Fruit fly (Drosophila melanogaster) whole organism, embryonic: Measurements from ENCODE around the gene CG7514.
A peak's percentile ranks its signal among the peaks of the same experiment; 100 is the strongest.

Source experiments
- Antp ChIP-seq: fragments of 200-800 bp; sonication (Bioruptor generic); optimal IDR thresholded peaks from 3 replicates; lab custom pipeline; 2016; ENCODE audit warnings: missing biosample characterization, missing genetic modification characterization
- Bgb ChIP-seq: fragments of 200-800 bp; sonication (Bioruptor generic); IDR thresholded peaks from 2 replicates; pipeline ENCODE4 v1.3.6; 2022; ENCODE audit warnings: missing biosample characterization, missing genetic modification characterization; ENCODE audit not compliant: partially characterized antibody
- CG13424 ChIP-seq: fragments of 200-800 bp; sonication (Bioruptor generic); optimal IDR thresholded peaks from 2 replicates; lab custom pipeline; 2019; ENCODE audit warnings: missing biosample characterization, mild to moderate bottlenecking, missing genetic modification characterization, moderate library complexity
- CG1603 ChIP-seq: fragments of 200-800 bp; sonication (Bioruptor generic); optimal IDR thresholded peaks from 2 replicates; lab custom pipeline; 2019; ENCODE audit warnings: missing biosample characterization, mild to moderate bottlenecking, missing genetic modification characterization, moderate library complexity
- CG17802 ChIP-seq: fragments of 200-800 bp; sonication (Bioruptor generic); optimal IDR thresholded peaks from 2 replicates; lab custom pipeline; 2018; ENCODE audit warnings: missing biosample characterization, mild to moderate bottlenecking, missing genetic modification characterization, moderate library complexity
- CG2202 ChIP-seq: fragments of 200-800 bp; sonication (Bioruptor generic); optimal IDR thresholded peaks from 2 replicates; lab custom pipeline; 2018; ENCODE audit warnings: missing biosample characterization, mild to moderate bottlenecking, missing genetic modification characterization
- CG3281 ChIP-seq: fragments of 200-800 bp; sonication (Bioruptor generic); optimal IDR thresholded peaks from 3 replicates; lab custom pipeline; 2017; ENCODE audit warnings: missing biosample characterization, mild to moderate bottlenecking, missing genetic modification characterization
- CG4820 ChIP-seq: fragments of 200-800 bp; sonication (Bioruptor generic); optimal IDR thresholded peaks from 3 replicates; lab custom pipeline; 2016; ENCODE audit warnings: missing biosample characterization, missing genetic modification characterization
- CG6791 ChIP-seq: fragments of 200-800 bp; sonication (Bioruptor generic); IDR thresholded peaks from 3 replicates; pipeline ENCODE4 v1.3.6; 2022; ENCODE audit warnings: missing biosample characterization, missing genetic modification characterization; ENCODE audit not compliant: partially characterized antibody
- CG7372 ChIP-seq: fragments of 200-800 bp; sonication (Bioruptor generic); IDR thresholded peaks from 2 replicates; pipeline ENCODE4 v1.3.6; 2022; ENCODE audit warnings: missing biosample characterization, missing genetic modification characterization
- CG7556 ChIP-seq: fragments of 200-800 bp; sonication (Bioruptor generic); optimal IDR thresholded peaks from 2 replicates; lab custom pipeline; 2017; ENCODE audit warnings: missing biosample characterization, mild to moderate bottlenecking, missing genetic modification characterization
- CG8089 ChIP-seq: fragments of 200-800 bp; sonication (Bioruptor generic); optimal IDR thresholded peaks from 3 replicates; lab custom pipeline; 2016; ENCODE audit warnings: missing biosample characterization, missing genetic modification characterization
- Deaf1 ChIP-seq: fragments of 200-800 bp; optimal IDR thresholded peaks from 3 replicates; lab custom pipeline; 2019; ENCODE audit warnings: missing biosample characterization, mild to moderate bottlenecking, missing genetic modification characterization, moderate library complexity
- Dp ChIP-seq: fragments of 200-800 bp; sonication (Bioruptor generic); optimal IDR thresholded peaks from 2 replicates; lab custom pipeline; 2018; ENCODE audit warnings: missing biosample characterization, mild to moderate bottlenecking, missing genetic modification characterization, moderate library complexity
- Ets65A ChIP-seq: fragments of 200-800 bp; sonication (Bioruptor generic); peaks from one replicate; lab custom pipeline; 2016; ENCODE audit warnings: missing biosample characterization, missing genetic modification characterization
- Mrtf ChIP-seq: fragments of 200-800 bp; sonication (Bioruptor generic); IDR thresholded peaks from 3 replicates; pipeline ENCODE4 v1.3.6; 2022; ENCODE audit warnings: missing biosample characterization, missing genetic modification characterization
- Sry-β ChIP-seq: fragments of 200-800 bp; sonication (Bioruptor generic); optimal IDR thresholded peaks from 2 replicates; lab custom pipeline; 2018; ENCODE audit warnings: missing biosample characterization, mild to moderate bottlenecking, missing genetic modification characterization, moderate library complexity
- Sry-δ ChIP-seq: fragments of 200-800 bp; sonication (Bioruptor generic); optimal IDR thresholded peaks from 2 replicates; lab custom pipeline; 2016; ENCODE audit warnings: missing biosample characterization, missing genetic modification characterization
- Usf ChIP-seq: fragments of 200-800 bp; sonication (Bioruptor generic); optimal IDR thresholded peaks from 2 replicates; lab custom pipeline; 2017; ENCODE audit warnings: missing genotype, missing biosample characterization, missing genetic modification characterization
- bsh ChIP-seq, 2 experiments: fragments of 200-800 bp; sonication (Bioruptor generic); optimal IDR thresholded peaks; 2 replicates each; lab custom pipeline; 2017 to 2018; ENCODE audit warnings: mild to moderate bottlenecking in 2 of 2, missing biosample characterization in 2 of 2, missing genetic modification characterization in 2 of 2, moderate library complexity in 1 of 2
- exex ChIP-seq: fragments of 200-800 bp; sonication (Bioruptor generic); optimal IDR thresholded peaks from 4 replicates; lab custom pipeline; 2018; ENCODE audit warnings: missing biosample characterization, mild to moderate bottlenecking, missing genetic modification characterization, moderate library complexity
- fd102C ChIP-seq: fragments of 200-800 bp; sonication (Bioruptor generic); optimal IDR thresholded peaks from 2 replicates; lab custom pipeline; 2018; ENCODE audit warnings: missing biosample characterization, mild to moderate bottlenecking, missing genetic modification characterization, moderate library complexity
- grau ChIP-seq: fragments of 200-800 bp; optimal IDR thresholded peaks from 3 replicates; lab custom pipeline; 2019; ENCODE audit warnings: missing biosample characterization, mild to moderate bottlenecking, missing genetic modification characterization, moderate library complexity
- luna ChIP-seq: fragments of 200-800 bp; sonication (Bioruptor generic); optimal IDR thresholded peaks from 2 replicates; lab custom pipeline; 2016; ENCODE audit warnings: missing biosample characterization, missing genetic modification characterization
- psq ChIP-seq: fragments of 200-800 bp; sonication (Bioruptor generic); optimal IDR thresholded peaks from 2 replicates; lab custom pipeline; 2017; ENCODE audit warnings: missing biosample characterization, missing genetic modification characterization
- sc ChIP-seq, 3 experiments: fragments of >200 bp in 2 of 3; fragments of 200-800 bp in 1 of 3; sonication (Bioruptor generic) in 1 of 3; optimal IDR thresholded peaks; 2 replicates in 2 of 3; 3 replicates in 1 of 3; lab custom pipeline; 2017; ENCODE audit warnings: mild to moderate bottlenecking in 1 of 3, missing biosample characterization in 1 of 3, missing genetic modification characterization in 1 of 3, missing genetic modification reagents in 1 of 3
- sima ChIP-seq: fragments of 200-800 bp; sonication (Bioruptor generic); optimal IDR thresholded peaks from 2 replicates; lab custom pipeline; 2016; ENCODE audit warnings: missing biosample characterization, missing genetic modification characterization
- tll ChIP-seq, 2 experiments: fragments of 200-800 bp in 1 of 2; fragments of >200 bp in 1 of 2; sonication (Bioruptor generic) in 1 of 2; optimal IDR thresholded peaks; 2 replicates each; lab custom pipeline; 2017 to 2019; ENCODE audit warnings: missing biosample characterization in 2 of 2, missing genetic modification characterization in 2 of 2, mild to moderate bottlenecking in 1 of 2, moderate library complexity in 1 of 2

CG7514 gene

dm6 chr3L:4677532-4677931, 11.0 kb downstream of the CG7514 start, which contains the start of gene CG34266:
Gene CG34266, plus strand, starts transcription at chr3L:4677832.
- TF ChIP-seq Ets65A (peak; percentile 81), Mrtf (GFP tag; lab: Robert Waterston, UW) (no peak)
- TF ChIP-seq, all 482 proteins: peak for 1

dm6 chr3L:4667289-4667688, 21.3 kb downstream of the CG7514 start, which contains the start of gene CG32236:
Gene CG32236, minus strand, starts transcription at chr3L:4667389.
- no peak for TF ChIP-seq sima (GFP tag; lab: Kevin White, UChicago)
- TF ChIP-seq Deaf1 (tag; lab: Kevin White, UChicago), result no peak
- no peak for TF ChIP-seq Antp (GFP tag; lab: Kevin White, UChicago)
- no peak for TF ChIP-seq Usf (GFP tag; lab: Kevin White, UChicago)
- TF ChIP-seq CG13424 (tag; lab: Kevin White, UChicago), result no peak
- no peak for TF ChIP-seq CG8089 (GFP tag; lab: Kevin White, UChicago)
- TF ChIP-seq sc (optimal IDR thresholded peaks at IDR 0.05; lab: Kevin White, UChicago), result no peak
- no peak for TF ChIP-seq sc (GFP tag; optimal IDR thresholded peaks at IDR 0.05; lab: Kevin White, UChicago)
- TF ChIP-seq CG1603 (tag; lab: Kevin White, UChicago), result no peak
- no peak for TF ChIP-seq psq (GFP tag; lab: Kevin White, UChicago)
- TF ChIP-seq fd102C (GFP tag; lab: Kevin White, UChicago), result no peak

DNA sequence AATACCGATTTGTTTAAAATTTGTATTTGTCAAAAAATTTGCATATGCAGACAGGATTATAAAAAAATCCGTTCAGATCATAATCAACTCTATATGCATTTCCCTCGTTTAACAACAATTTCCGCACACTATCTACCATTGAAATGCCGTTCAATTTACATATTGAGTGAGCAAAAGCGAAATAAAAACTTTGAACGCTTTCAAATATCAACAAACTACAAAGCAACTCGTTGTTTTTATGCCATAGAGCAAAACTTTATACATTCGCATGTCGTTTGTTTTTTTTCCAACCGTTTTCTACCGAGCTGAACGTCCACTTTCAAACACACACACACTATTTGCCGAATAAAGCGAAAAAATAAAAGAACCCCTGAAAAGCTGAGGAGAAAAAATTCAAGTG, 40.6 kb downstream of the CG7514 start, which contains the start of gene TTLL1B:
Gene TTLL1B (plus strand): TSS at position 301 of the 400 bp plus-strand sequence.
- TF ChIP-seq Mrtf (GFP tag; lab: Robert Waterston, UW), result no peak
- no peak for TF ChIP-seq CG3281 (GFP tag; lab: Kevin White, UChicago)
- no peak for TF ChIP-seq bsh (GFP tag; optimal IDR thresholded peaks at IDR 0.05; lab: Kevin White, UChicago)
- no peak for TF ChIP-seq Bgb (GFP tag; lab: Robert Waterston, UW)
- no peak for TF ChIP-seq CG17802 (tag; lab: Kevin White, UChicago)
- TF ChIP-seq CG6791, result no peak
- no peak for TF ChIP-seq tll (GFP tag; optimal IDR thresholded peaks at IDR 0.05; lab: Kevin White, UChicago)
- no peak for TF ChIP-seq Sry-β (GFP tag; lab: Kevin White, UChicago)
- TF ChIP-seq luna (GFP tag; lab: Kevin White, UChicago), result no peak
- no peak for TF ChIP-seq CG7556
- no peak for TF ChIP-seq grau
- TF ChIP-seq Dp, result no peak
- TF ChIP-seq exex (tag; lab: Kevin White, UChicago), result no peak
- TF ChIP-seq CG2202 (tag; lab: Kevin White, UChicago), result no peak
- no peak for TF ChIP-seq Sry-δ (GFP tag; lab: Kevin White, UChicago)
- no peak for TF ChIP-seq CG7372 (GFP tag; lab: Robert Waterston, UW)
- no peak for TF ChIP-seq CG4820 (GFP tag; lab: Kevin White, UChicago)
- TF ChIP-seq, all 482 proteins: peak for 0
